Fruit fly (Drosophila melanogaster) whole organism, pupa: Measurements from ENCODE around the gene PIG-Wb.

Experiments
- CG10348 ChIP-seq: fragments of 200-800 bp; sonication (Bioruptor generic); IDR thresholded peaks from 2 replicates; pipeline ENCODE4 v1.3.6; 2022; ENCODE audit warnings: missing biosample characterization, missing genetic modification characterization
- CG12605 ChIP-seq: fragments of 200-800 bp; sonication (Bioruptor generic); IDR thresholded peaks from 2 replicates; pipeline ENCODE4 v1.3.6; 2022; ENCODE audit warnings: missing biosample characterization, missing genetic modification characterization
- CG13204 ChIP-seq: fragments of 200-800 bp; sonication (Bioruptor generic); optimal IDR thresholded peaks from 2 replicates; lab custom pipeline; 2018; ENCODE audit warnings: missing biosample characterization, mild to moderate bottlenecking, missing genetic modification characterization, moderate library complexity
- CG14655 ChIP-seq: fragments of 200-800 bp; sonication (Bioruptor generic); optimal IDR thresholded peaks from 3 replicates; lab custom pipeline; 2017; ENCODE audit warnings: mild to moderate bottlenecking, missing biosample characterization, missing genetic modification reagents, missing genetic modification characterization
- CG15710 ChIP-seq: fragments of 200-800 bp; sonication (Bioruptor generic); optimal IDR thresholded peaks from 2 replicates; lab custom pipeline; 2018; ENCODE audit warnings: missing biosample characterization, mild to moderate bottlenecking, missing genetic modification characterization, moderate library complexity
- CG17806 ChIP-seq: fragments of 200-800 bp; sonication (Bioruptor generic); optimal IDR thresholded peaks from 2 replicates; lab custom pipeline; 2018; ENCODE audit warnings: missing biosample characterization, mild to moderate bottlenecking, missing genetic modification characterization, moderate library complexity
- CG32121 ChIP-seq: fragments of 200-800 bp; sonication (Bioruptor generic); IDR thresholded peaks from 2 replicates; pipeline ENCODE4 v1.3.6; 2022; ENCODE audit warnings: missing biosample characterization, missing genetic modification characterization
- CG34367 ChIP-seq: fragments of 200-800 bp; sonication (Bioruptor generic); optimal IDR thresholded peaks from 2 replicates; lab custom pipeline; 2018; ENCODE audit warnings: missing biosample characterization, mild to moderate bottlenecking, missing genetic modification characterization
- CG4496 ChIP-seq: fragments of 200-800 bp; sonication (Bioruptor generic); IDR thresholded peaks from 3 replicates; pipeline ENCODE4 v1.3.6; 2022; ENCODE audit warnings: missing biosample characterization, missing genetic modification characterization
- CG8159 ChIP-seq: fragments of 200-800 bp; sonication (Bioruptor generic); optimal IDR thresholded peaks from 3 replicates; lab custom pipeline; 2018; ENCODE audit warnings: missing biosample characterization, mild to moderate bottlenecking, missing genetic modification characterization, moderate library complexity
- CG8301 ChIP-seq: fragments of 200-800 bp; sonication (Bioruptor generic); optimal IDR thresholded peaks from 2 replicates; lab custom pipeline; 2018; ENCODE audit warnings: missing biosample characterization, mild to moderate bottlenecking, missing genetic modification characterization
- CG9948 ChIP-seq: fragments of 200-800 bp; sonication (Bioruptor generic); optimal IDR thresholded peaks from 2 replicates; lab custom pipeline; 2018; ENCODE audit warnings: missing biosample characterization, mild to moderate bottlenecking, missing genetic modification characterization, moderate library complexity
- D1 ChIP-seq: fragments of 200-800 bp; sonication (Bioruptor generic); optimal IDR thresholded peaks from 2 replicates; lab custom pipeline; 2018; ENCODE audit warnings: missing biosample characterization, mild to moderate bottlenecking, missing genetic modification characterization, moderate library complexity
- EcR ChIP-seq: fragments of 200-800 bp; sonication (Bioruptor generic); optimal IDR thresholded peaks from 3 replicates; lab custom pipeline; 2019; ENCODE audit warnings: missing biosample characterization, missing genetic modification characterization, mild to moderate bottlenecking, moderate library complexity, missing genetic modification reagents
- Ets98B ChIP-seq: fragments of 200-800 bp; sonication (Bioruptor generic); IDR thresholded peaks from 2 replicates; pipeline ENCODE4 v1.3.6; 2022; ENCODE audit warnings: missing biosample characterization, missing genetic modification characterization
- Pif1A ChIP-seq: fragments of 200-800 bp; sonication (Bioruptor generic); optimal IDR thresholded peaks from 3 replicates; lab custom pipeline; 2016; ENCODE audit warnings: missing biosample characterization, missing genetic modification characterization
- Pif1B ChIP-seq: fragments of 200-800 bp; sonication (Bioruptor generic); optimal IDR thresholded peaks from 3 replicates; lab custom pipeline; 2016; ENCODE audit warnings: missing biosample characterization, missing genetic modification characterization
- Snoo ChIP-seq: fragments of 200-800 bp; sonication (Bioruptor generic); optimal IDR thresholded peaks from 3 replicates; lab custom pipeline; 2017; ENCODE audit warnings: missing biosample characterization, mild to moderate bottlenecking, missing genetic modification characterization, inconsistent platforms
- fd96Ca ChIP-seq: fragments of 200-800 bp; sonication (Bioruptor generic); IDR thresholded peaks from 3 replicates; pipeline ENCODE4 v1.3.6; 2022; ENCODE audit warnings: missing biosample characterization, missing genetic modification characterization
- gl ChIP-seq: fragments of 200-800 bp; sonication (Bioruptor generic); optimal IDR thresholded peaks from 2 replicates; lab custom pipeline; 2018; ENCODE audit warnings: missing biosample characterization, mild to moderate bottlenecking, missing genetic modification characterization
- rn ChIP-seq: fragments of 200-800 bp; sonication (Bioruptor generic); IDR thresholded peaks from 2 replicates; pipeline ENCODE4 v1.3.6; 2022; ENCODE audit warnings: missing biosample characterization, missing genetic modification characterization

Gene PIG-Wb

DNA sequence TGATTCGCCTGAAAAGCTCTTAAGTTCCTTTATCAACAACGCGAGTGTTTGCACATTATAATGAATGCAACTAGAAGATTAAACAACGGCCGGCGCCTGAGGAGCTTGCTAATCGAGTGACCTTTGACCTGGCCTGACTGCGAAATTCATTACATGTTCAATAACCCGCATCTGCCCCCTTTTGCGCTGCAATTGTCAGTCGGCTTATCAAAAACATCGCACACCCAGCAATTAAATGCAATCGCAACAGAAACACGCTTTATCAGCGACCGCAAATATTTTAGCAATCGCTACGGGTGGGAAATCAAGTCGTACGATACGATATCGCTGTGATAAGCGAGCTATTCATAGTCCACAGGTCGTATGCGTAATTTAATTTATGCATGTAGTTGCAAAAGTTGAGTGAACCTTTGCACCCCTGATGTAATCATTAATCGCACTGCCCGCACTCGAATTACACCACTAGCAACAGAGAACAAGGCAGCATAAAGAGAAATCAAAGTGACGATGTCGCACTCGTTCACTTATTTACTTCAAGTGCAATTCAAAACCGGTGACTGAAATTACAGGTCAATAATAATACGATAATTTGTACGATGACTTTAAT lies 1.7 kb upstream of the PIG-Wb start:
- TF ChIP-seq Ets98B (GFP tag; lab: Robert Waterston, UW) = no peak
- no peak for TF ChIP-seq CG8301 (tag; lab: Kevin White, UChicago)
- no peak for TF ChIP-seq CG9948
- TF ChIP-seq Pif1B (GFP tag; lab: Kevin White, UChicago) = no peak
- no peak for TF ChIP-seq Pif1A (GFP tag; lab: Kevin White, UChicago)
- peak; percentile 5 for TF ChIP-seq gl (tag; lab: Kevin White, UChicago)
- no peak for TF ChIP-seq rn (GFP tag; lab: Robert Waterston, UW)
- no peak for TF ChIP-seq CG12605 (GFP tag; lab: Robert Waterston, UW)
- no peak for TF ChIP-seq CG4496 (GFP tag; lab: Robert Waterston, UW)
- no peak for TF ChIP-seq CG14655 (GFP tag; lab: Kevin White, UChicago)
- TF ChIP-seq EcR (GFP tag; lab: Kevin White, UChicago) = peak; percentile 78

DNA sequence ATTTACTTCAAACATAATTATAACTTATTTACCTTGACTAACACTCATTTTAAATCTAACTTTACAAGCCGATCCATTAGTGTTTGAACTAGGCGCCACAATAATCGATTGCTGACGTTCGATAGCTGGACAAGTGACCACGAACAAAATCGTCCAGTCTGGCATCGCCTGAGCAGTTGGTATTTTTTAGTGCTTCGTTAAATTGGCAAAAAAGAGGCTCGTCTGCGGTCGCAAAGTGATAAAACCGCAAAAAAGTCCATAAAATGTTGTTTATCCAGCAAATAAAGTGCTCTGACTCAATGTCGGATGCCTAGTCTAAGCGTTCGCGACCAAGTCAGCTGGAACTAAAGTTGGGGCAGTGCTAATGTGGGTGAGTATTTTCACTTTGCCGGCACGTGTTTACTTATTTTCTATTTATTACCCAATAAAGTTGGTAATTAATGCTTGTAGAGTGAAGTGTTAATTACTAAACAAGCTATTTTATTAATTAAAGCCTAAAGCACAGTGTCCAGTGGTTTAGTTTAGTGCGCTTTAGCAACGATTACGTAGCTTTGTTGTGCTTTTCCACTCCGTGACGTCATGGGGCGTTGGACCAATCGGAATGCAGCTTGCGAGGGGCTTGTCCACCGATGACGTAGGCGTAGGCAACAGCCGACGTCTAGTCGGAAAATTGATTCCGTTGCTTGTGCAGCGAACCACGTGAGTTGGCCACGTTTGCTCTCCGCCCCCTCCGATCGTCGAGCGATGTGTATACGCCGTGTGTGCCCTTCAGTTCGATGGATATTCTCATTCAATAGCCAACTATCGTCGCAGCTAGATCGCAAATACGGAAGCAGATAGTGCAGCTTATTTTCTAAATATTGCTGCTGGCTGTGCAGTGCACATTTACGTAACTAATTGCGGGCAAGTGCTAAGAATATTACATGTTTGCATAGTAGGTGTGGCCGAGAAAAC lies 746 bp upstream of the PIG-Wb start, which contains the start of gene Gk2:
Gene Gk2, plus strand, starts transcription at position 33 of the 954 bp plus-strand sequence.
- no peak for TF ChIP-seq CG14655 (GFP tag; lab: Kevin White, UChicago)
- TF ChIP-seq CG9948 = no peak
- TF ChIP-seq EcR (GFP tag; lab: Kevin White, UChicago) = peak; percentile 3
- TF ChIP-seq, all 21 proteins: peak for 1

DNA sequence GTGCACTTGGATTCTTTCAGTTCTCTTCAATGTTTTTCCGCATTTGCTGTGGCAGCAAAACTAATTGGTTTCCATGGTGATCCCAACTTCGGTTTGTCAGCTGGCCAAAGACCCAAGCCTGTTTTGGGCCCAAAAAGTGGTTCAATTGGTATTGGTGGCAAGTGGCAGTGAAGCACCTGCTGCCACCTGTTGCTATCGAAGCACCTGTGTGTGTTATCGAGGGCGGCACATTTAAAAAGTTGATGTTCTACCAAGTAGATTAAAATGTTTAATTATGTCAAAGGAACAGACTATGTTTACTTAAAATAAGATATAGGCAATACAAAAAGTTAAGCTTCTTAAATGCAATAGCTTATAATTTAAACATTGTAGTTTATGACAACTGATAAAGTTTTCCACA lies 2.3 kb downstream of the PIG-Wb start, which contains the start of gene Oseg4:
Gene Oseg4, minus strand, starts transcription at position 165 of the 400 bp plus-strand sequence.
- TF ChIP-seq CG12605 (GFP tag; lab: Robert Waterston, UW) (peak; percentile 54; the same call in 1 of the 2 replicates), CG4496 (GFP tag; lab: Robert Waterston, UW) (no peak)

DNA sequence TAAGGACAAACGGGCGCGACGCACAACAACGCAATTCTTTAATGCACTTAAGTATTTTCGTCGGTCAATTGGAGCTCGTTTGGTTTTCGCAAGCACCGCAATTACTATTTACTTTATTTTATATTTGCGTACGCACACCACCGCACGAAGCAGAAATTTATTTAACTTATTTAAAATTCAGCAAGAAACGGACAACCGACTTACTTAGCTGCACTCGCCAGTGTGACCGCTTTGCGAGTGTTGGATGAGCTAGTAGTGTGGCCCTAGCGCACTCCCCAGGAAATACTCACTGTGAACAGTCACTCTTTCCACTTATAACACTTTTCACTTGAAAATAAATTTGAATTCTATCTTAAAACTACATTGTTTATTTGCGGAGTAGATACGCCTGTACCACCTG lies 7.0 kb downstream of the PIG-Wb start, which contains the start of gene drpr:
Gene drpr, minus strand, starts transcription at position 235 of the 400 bp plus-strand sequence.
- TF ChIP-seq gl (tag; lab: Kevin White, UChicago) (no peak), CG10348 (GFP tag; lab: Robert Waterston, UW) (no peak), Snoo (tag; lab: Kevin White, UChicago) (peak; percentile 53), CG34367 (tag; lab: Kevin White, UChicago) (no peak), Pif1B (GFP tag; lab: Kevin White, UChicago) (peak; percentile 61), fd96Ca (no peak), CG15710 (tag; lab: Kevin White, UChicago) (no peak), CG13204 (no peak), CG32121 (GFP tag; lab: Robert Waterston, UW) (no peak), EcR (GFP tag; lab: Kevin White, UChicago) (no peak), CG8301 (tag; lab: Kevin White, UChicago) (no peak), CG9948 (no peak), CG12605 (GFP tag; lab: Robert Waterston, UW) (no peak), D1 (tag; lab: Kevin White, UChicago) (no peak), Pif1A (GFP tag; lab: Kevin White, UChicago) (no peak), CG14655 (GFP tag; lab: Kevin White, UChicago) (no peak), CG17806 (tag; lab: Kevin White, UChicago) (no peak), rn (GFP tag; lab: Robert Waterston, UW) (no peak), CG4496 (GFP tag; lab: Robert Waterston, UW) (no peak), Ets98B (GFP tag; lab: Robert Waterston, UW) (peak; percentile 15; the same call in 1 of the 2 replicates), CG8159 (tag; lab: Kevin White, UChicago) (peak; percentile 18)

DNA sequence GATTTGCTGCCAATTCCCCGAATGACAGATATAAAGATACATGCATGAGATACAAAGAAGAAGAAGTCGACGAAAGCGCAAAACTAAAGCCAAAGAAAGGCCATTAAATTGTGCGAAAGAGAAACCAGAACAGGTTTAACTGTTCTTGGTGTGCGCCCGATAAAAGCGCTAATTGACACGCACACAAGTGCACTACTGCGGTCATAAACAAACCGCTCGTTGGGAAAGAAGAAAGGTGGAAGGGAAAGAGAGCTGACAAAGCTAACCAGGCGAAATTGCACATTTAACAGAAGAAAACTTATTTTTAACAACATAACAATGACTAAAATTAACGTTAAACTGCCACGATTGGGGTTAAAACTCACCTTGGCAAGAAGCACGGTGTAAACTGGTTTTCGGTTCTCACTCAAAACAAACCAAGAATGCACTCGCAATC lies 7.7 kb downstream of the PIG-Wb start:
- TF ChIP-seq gl (tag; lab: Kevin White, UChicago) (no peak), CG8301 (tag; lab: Kevin White, UChicago) (no peak), Pif1A (GFP tag; lab: Kevin White, UChicago) (no peak), CG32121 (GFP tag; lab: Robert Waterston, UW) (no peak), Ets98B (GFP tag; lab: Robert Waterston, UW) (no peak), EcR (GFP tag; lab: Kevin White, UChicago) (peak; percentile 73), CG13204 (peak; percentile 3), fd96Ca (no peak), CG34367 (tag; lab: Kevin White, UChicago) (no peak), CG15710 (tag; lab: Kevin White, UChicago) (no peak), CG10348 (GFP tag; lab: Robert Waterston, UW) (no peak), CG4496 (GFP tag; lab: Robert Waterston, UW) (no peak), CG14655 (GFP tag; lab: Kevin White, UChicago) (no peak)
